Worm (Caenorhabditis elegans): ENCODE measurements around the gene ZC239.14.

- TF ChIP-seq him-1 (tag; optimal IDR thresholded peaks at IDR 0.05) (no peak), dao-5 (tag; optimal IDR thresholded peaks at IDR 0.05) (no peak), W03F9.2 (tag; optimal IDR thresholded peaks at IDR 0.05) (no peak)
Measured at ce11 chrII:3225780-3226179, 3.9 kb upstream of the ZC239.14 start, which contains the start of gene ZC239.17.
